Worm (Caenorhabditis elegans): Measurements from ENCODE around the gene R10E4.11.

DNA sequence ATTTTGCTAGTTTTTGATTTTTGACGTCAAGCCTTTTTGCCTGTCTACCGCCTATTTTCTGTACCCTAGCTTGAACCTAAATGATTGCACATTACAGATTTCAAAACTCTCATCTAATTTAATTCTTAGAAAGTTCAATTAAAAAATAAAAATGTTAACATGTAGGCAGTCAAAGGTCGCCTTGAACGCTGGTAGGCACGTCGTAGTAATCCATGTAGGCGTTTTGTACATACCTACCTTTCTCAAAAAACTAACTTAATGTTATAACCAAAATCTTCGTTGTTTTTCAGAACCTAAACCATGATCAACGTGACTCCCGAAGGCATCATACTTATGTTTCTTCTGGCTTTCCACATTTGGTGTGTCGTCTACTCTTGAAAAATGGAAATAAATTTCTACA, 23.0 kb upstream of the R10E4.11 start, which contains the start of gene H38K22.9:
- TF ChIP-seq lin-13 (GFP tag; optimal IDR thresholded peaks at IDR 0.05) (no peak), mdl-1 (tag; optimal IDR thresholded peaks at IDR 0.05) (no peak), snpc-4 (tag; optimal IDR thresholded peaks at IDR 0.05) (no peak), ceh-16 (tag; optimal IDR thresholded peaks at IDR 0.05) (no peak), unc-55 (GFP tag; optimal IDR thresholded peaks at IDR 0.05) (no peak), zag-1 (tag; optimal IDR thresholded peaks at IDR 0.05) (no peak), nhr-25 (tag; optimal IDR thresholded peaks at IDR 0.05) (no peak), fos-1 (tag; optimal IDR thresholded peaks at IDR 0.05) (no peak), lin-39 (tag; optimal IDR thresholded peaks at IDR 0.05) (no peak), egl-27 (tag; optimal IDR thresholded peaks at IDR 0.05) (no peak), ama-1 (optimal IDR thresholded peaks at IDR 0.05) (no peak), nhr-11 (tag; optimal IDR thresholded peaks at IDR 0.05) (no peak), nhr-77 (tag; optimal IDR thresholded peaks at IDR 0.05) (no peak)

All from whole organism, L2 larva.